Worm (Caenorhabditis elegans): ENCODE results near the gene sdhb-1.

ce11 chrII:9358230-9358629 is 5.7 kb upstream of the sdhb-1 start, which contains the start of gene mel-11:
- TF ChIP-seq pha-4 (tag; optimal IDR thresholded peaks at IDR 0.05) (no peak), ceh-83 (GFP tag; optimal IDR thresholded peaks at IDR 0.05) (no peak), elt-3 (tag; optimal IDR thresholded peaks at IDR 0.05) (no peak), nhr-237 (tag; optimal IDR thresholded peaks at IDR 0.05) (no peak), mls-2 (tag; optimal IDR thresholded peaks at IDR 0.05) (no peak), nhr-28 (tag; optimal IDR thresholded peaks at IDR 0.05) (no peak)
